Fruit fly (Drosophila melanogaster): Measurements from ENCODE around the gene CG3168.

CG3168 gene

dm6 chrX:6711295-6711694 is 28.5 kb downstream of the CG3168 start (continued):
- TF ChIP-seq scrt (GFP tag; optimal IDR thresholded peaks at IDR 0.05) = peak; percentile 77
- no peak for TF ChIP-seq CG10431 (GFP tag; optimal IDR thresholded peaks at IDR 0.05)
- TF ChIP-seq CG4424 (GFP tag; optimal IDR thresholded peaks at IDR 0.05) = peak; percentile 79
- TF ChIP-seq lilli (GFP tag; optimal IDR thresholded peaks at IDR 0.05) = peak; percentile 78
- peak; percentile 64 for TF ChIP-seq CG10654 (GFP tag; optimal IDR thresholded peaks at IDR 0.05)
- TF ChIP-seq shn (GFP tag; optimal IDR thresholded peaks at IDR 0.05) = peak; percentile 66
- TF ChIP-seq CG11696 (GFP tag; IDR thresholded peaks at IDR 0.05) = peak; percentile 23; the same call in 1 of the 2 replicates
- TF ChIP-seq CG17385 (GFP tag; optimal IDR thresholded peaks at IDR 0.05) = peak; percentile 69
- TF ChIP-seq gce (GFP tag; IDR thresholded peaks at IDR 0.05) = peak; percentile 71; the same call in 1 of the 3 replicates
- peak; percentile 55 for TF ChIP-seq CG4820 (GFP tag; optimal IDR thresholded peaks at IDR 0.05)
- TF ChIP-seq nom (GFP tag; optimal IDR thresholded peaks at IDR 0.05) = peak; percentile 41
- TF ChIP-seq oc (tag; optimal IDR thresholded peaks at IDR 0.05) = peak; percentile 87
- peak; percentile 14 for TF ChIP-seq YL-1 (GFP tag; optimal IDR thresholded peaks at IDR 0.05)
- peak; percentile 42 for TF ChIP-seq da (GFP tag; optimal IDR thresholded peaks at IDR 0.05)
- TF ChIP-seq Nf-YA (GFP tag; IDR thresholded peaks at IDR 0.05) = peak; percentile 45; the same call in 1 of the 2 replicates
- TF ChIP-seq vfl (GFP tag; optimal IDR thresholded peaks at IDR 0.05) = peak; percentile 49
- no peak for TF ChIP-seq usp (GFP tag; optimal IDR thresholded peaks at IDR 0.05)
- no peak for TF ChIP-seq CG3995 (GFP tag; optimal IDR thresholded peaks at IDR 0.05)
- peak; percentile 78 for TF ChIP-seq Xbp1 (GFP tag; optimal IDR thresholded peaks at IDR 0.05)
- peak; percentile 54 for TF ChIP-seq NFAT (GFP tag; IDR thresholded peaks at IDR 0.05)
- TF ChIP-seq lov (optimal IDR thresholded peaks at IDR 0.05) = no peak
- TF ChIP-seq lov (GFP tag; IDR thresholded peaks at IDR 0.05) = no peak
- TF ChIP-seq Spps (tag; optimal IDR thresholded peaks at IDR 0.05) = peak; percentile 60
- peak; percentile 87 for TF ChIP-seq dysf (GFP tag; IDR thresholded peaks at IDR 0.05)
- TF ChIP-seq grau (tag; optimal IDR thresholded peaks at IDR 0.05) = peak; percentile 84
- peak; percentile 55 for TF ChIP-seq CG3407 (GFP tag; optimal IDR thresholded peaks at IDR 0.05)
- peak; percentile 93 for TF ChIP-seq CG12769 (tag; optimal IDR thresholded peaks at IDR 0.05)
- peak; percentile 12 for TF ChIP-seq psq (GFP tag; optimal IDR thresholded peaks at IDR 0.05)
- TF ChIP-seq tio (GFP tag; optimal IDR thresholded peaks at IDR 0.05) = peak; percentile 47
- peak; percentile 73 for TF ChIP-seq Atf6 (GFP tag; IDR thresholded peaks at IDR 0.05)
- TF ChIP-seq Tbp (GFP tag; optimal IDR thresholded peaks at IDR 0.05) = no peak
- TF ChIP-seq Aef1 (GFP tag; IDR thresholded peaks at IDR 0.05) = peak; percentile 41; the same call in 1 of the 3 replicates
- peak; percentile 26 for TF ChIP-seq CG4617 (GFP tag; optimal IDR thresholded peaks at IDR 0.05; ENCODE audit: borderline replicate concordance)
- no peak for TF ChIP-seq HLHmδ (GFP tag; optimal IDR thresholded peaks at IDR 0.05)
- TF ChIP-seq klu (GFP tag; IDR thresholded peaks at IDR 0.05) = peak; percentile 37; the same call in 1 of the 2 replicates
- TF ChIP-seq CG12391 (tag; optimal IDR thresholded peaks at IDR 0.05) = peak; percentile 80
- peak; percentile 13 for TF ChIP-seq B-H2 (GFP tag; optimal IDR thresholded peaks at IDR 0.05)
- TF ChIP-seq Hr51 (GFP tag; optimal IDR thresholded peaks at IDR 0.05) = peak; percentile 61 to 85
- TF ChIP-seq p53 (GFP tag; optimal IDR thresholded peaks at IDR 0.05) = peak; percentile 33
- peak; percentile 40 for TF ChIP-seq Fer2 (tag; optimal IDR thresholded peaks at IDR 0.05)
- TF ChIP-seq hbn (GFP tag; IDR thresholded peaks at IDR 0.05; ENCODE audit: partially characterized antibody) = no peak
- TF ChIP-seq CG15011 (GFP tag; optimal IDR thresholded peaks at IDR 0.05) = peak; percentile 62
- TF ChIP-seq CG13624 (GFP tag; optimal IDR thresholded peaks at IDR 0.05) = peak; percentile 81
- peak; percentile 37 for TF ChIP-seq CG10462 (GFP tag; optimal IDR thresholded peaks at IDR 0.05)
- peak; percentile 91 for TF ChIP-seq CG18599 (GFP tag; optimal IDR thresholded peaks at IDR 0.05)
- peak; percentile 64 for TF ChIP-seq ems (GFP tag; optimal IDR thresholded peaks at IDR 0.05)
- TF ChIP-seq tx (GFP tag; optimal IDR thresholded peaks at IDR 0.05) = peak; percentile 76
- TF ChIP-seq CG10366 (GFP tag; IDR thresholded peaks at IDR 0.05) = peak; percentile 58
- TF ChIP-seq ara (GFP tag; IDR thresholded peaks at IDR 0.05) = peak; percentile 71
- peak; percentile 49 for TF ChIP-seq CG9932 (GFP tag; IDR thresholded peaks at IDR 0.05)
- TF ChIP-seq Hand (GFP tag; optimal IDR thresholded peaks at IDR 0.05) = peak; percentile 83

All from whole organism, embryonic.